Fruit fly (Drosophila melanogaster): ENCODE measurements around the gene CG13707.

dm6 chr3L:4833491-4833890 is 6.4 kb downstream of the CG13707 start, which contains the start of gene CG13708:
- no peak for TF ChIP-seq psq (optimal IDR thresholded peaks at IDR 0.05)
- TF ChIP-seq h (optimal IDR thresholded peaks at IDR 0.05) = no peak
- TF ChIP-seq insv (optimal IDR thresholded peaks at IDR 0.05) = no peak
- no peak for TF ChIP-seq Sin3A (optimal IDR thresholded peaks at IDR 0.05)

Data from Kc167 (cell line).